Fruit fly (Drosophila melanogaster): ENCODE results near the gene Vps16B.

- TF ChIP-seq CTCF (optimal IDR thresholded peaks at IDR 0.05) (no peak), CG8478 (optimal IDR thresholded peaks at IDR 0.05) (no peak)
Measured at dm6 chr3R:29773833-29774324, 42.4 kb downstream of the Vps16B start.

Data from S2 (cell line).